Fruit fly (Drosophila melanogaster) whole organism, embryonic: ENCODE measurements around the gene smash.

Source experiments
- Antp ChIP-seq: fragments of 200-800 bp; sonication (Bioruptor generic); optimal IDR thresholded peaks from 3 replicates; lab custom pipeline; 2016; ENCODE audit warnings: missing biosample characterization, missing genetic modification characterization
- B-H2 ChIP-seq: fragments of 200-800 bp; sonication (Bioruptor generic); optimal IDR thresholded peaks from 2 replicates; lab custom pipeline; 2018; ENCODE audit warnings: missing biosample characterization, mild to moderate bottlenecking, missing genetic modification characterization
- Blimp-1 ChIP-seq: fragments of 200-800 bp; sonication (Bioruptor generic); optimal IDR thresholded peaks from 3 replicates; lab custom pipeline; 2018; ENCODE audit warnings: missing biosample characterization, missing genetic modification characterization, mild to moderate bottlenecking, moderate library complexity, missing genetic modification reagents
- CG10147 ChIP-seq: fragments of 200-800 bp; sonication (Bioruptor generic); optimal IDR thresholded peaks from 2 replicates; lab custom pipeline; 2019; ENCODE audit warnings: missing biosample characterization, mild to moderate bottlenecking, missing genetic modification characterization, moderate library complexity
- CG11695 ChIP-seq: fragments of 200-800 bp; sonication (Bioruptor generic); IDR thresholded peaks from 3 replicates; pipeline ENCODE4 v1.3.6; 2022; ENCODE audit warnings: missing biosample characterization, missing genetic modification characterization
- CG12659 ChIP-seq: fragments of 200-800 bp; sonication (Bioruptor generic); optimal IDR thresholded peaks from 3 replicates; lab custom pipeline; 2017; ENCODE audit warnings: mild to moderate bottlenecking, missing biosample characterization, missing genetic modification reagents, missing genetic modification characterization
- CG12942 ChIP-seq: fragments of 200-800 bp; sonication (Bioruptor generic); optimal IDR thresholded peaks from 3 replicates; lab custom pipeline; 2016; ENCODE audit warnings: missing biosample characterization, missing genetic modification characterization
- CG16863 ChIP-seq: fragments of 200-800 bp; sonication (Bioruptor generic); optimal IDR thresholded peaks from 3 replicates; lab custom pipeline; 2016; ENCODE audit warnings: missing biosample characterization, missing genetic modification characterization
- CG2116 ChIP-seq: fragments of 200-800 bp; sonication (Bioruptor generic); optimal IDR thresholded peaks from 3 replicates; lab custom pipeline; 2018; ENCODE audit warnings: missing biosample characterization, mild to moderate bottlenecking, missing genetic modification characterization
- CG2129 ChIP-seq: fragments of 200-800 bp; sonication (Bioruptor generic); IDR thresholded peaks from 2 replicates; pipeline ENCODE4 v1.3.6; 2022; ENCODE audit warnings: missing biosample characterization, missing genetic modification characterization; ENCODE audit not compliant: partially characterized antibody
- CG2712 ChIP-seq: fragments of 200-800 bp; optimal IDR thresholded peaks from 3 replicates; lab custom pipeline; 2019; ENCODE audit warnings: missing biosample characterization, mild to moderate bottlenecking, missing genetic modification characterization, moderate library complexity
- CG30403 ChIP-seq: fragments of 200-800 bp; sonication (Bioruptor generic); optimal IDR thresholded peaks from 3 replicates; lab custom pipeline; 2016; ENCODE audit warnings: missing biosample characterization, missing genetic modification characterization
- CG32532 ChIP-seq: fragments of 200-800 bp; sonication (Bioruptor generic); IDR thresholded peaks from 2 replicates; pipeline ENCODE4 v1.3.6; 2022; ENCODE audit warnings: missing biosample characterization, missing genetic modification characterization
- CG33557 ChIP-seq: fragments of 200-800 bp; sonication (Bioruptor generic); optimal IDR thresholded peaks from 2 replicates; lab custom pipeline; 2019; ENCODE audit warnings: missing biosample characterization, mild to moderate bottlenecking, missing genetic modification characterization, moderate library complexity
- CG42726 ChIP-seq: fragments of 200-800 bp; sonication (Bioruptor generic); IDR thresholded peaks from 2 replicates; pipeline ENCODE4 v1.3.6; 2022; ENCODE audit warnings: missing biosample characterization, missing genetic modification characterization; ENCODE audit not compliant: partially characterized antibody
- CG4404 ChIP-seq: fragments of 200-800 bp; sonication (Bioruptor generic); IDR thresholded peaks from 2 replicates; pipeline ENCODE4 v1.3.6; 2022; ENCODE audit warnings: missing biosample characterization, missing genetic modification characterization
- CG4730 ChIP-seq: fragments of 200-800 bp; sonication (Bioruptor generic); IDR thresholded peaks from 2 replicates; pipeline ENCODE4 v1.3.6; 2022; ENCODE audit warnings: missing biosample characterization, missing genetic modification characterization
- CG6683 ChIP-seq: fragments of 200-800 bp; sonication (Bioruptor generic); optimal IDR thresholded peaks from 2 replicates; lab custom pipeline; 2017; ENCODE audit warnings: missing biosample characterization, mild to moderate bottlenecking, missing genetic modification characterization, missing genetic modification reagents
- CG7372 ChIP-seq: fragments of 200-800 bp; sonication (Bioruptor generic); IDR thresholded peaks from 2 replicates; pipeline ENCODE4 v1.3.6; 2022; ENCODE audit warnings: missing biosample characterization, missing genetic modification characterization
- CG7745 ChIP-seq: fragments of 200-800 bp; sonication (Bioruptor generic); optimal IDR thresholded peaks from 2 replicates; lab custom pipeline; 2018; ENCODE audit warnings: missing biosample characterization, mild to moderate bottlenecking, missing genetic modification characterization, moderate library complexity
- CG8388 ChIP-seq: fragments of 200-800 bp; sonication (Bioruptor generic); optimal IDR thresholded peaks from 2 replicates; lab custom pipeline; 2019; ENCODE audit warnings: missing biosample characterization, mild to moderate bottlenecking, missing genetic modification characterization, moderate library complexity
- CG9876 ChIP-seq: fragments of 200-800 bp; sonication (Bioruptor generic); optimal IDR thresholded peaks from 2 replicates; lab custom pipeline; 2016; ENCODE audit warnings: missing biosample characterization, missing genetic modification characterization
- CTCF ChIP-seq: fragments of 200-800 bp; sonication (Bioruptor generic); optimal IDR thresholded peaks from 2 replicates; lab custom pipeline; 2017; ENCODE audit warnings: missing biosample characterization, mild to moderate bottlenecking, missing genetic modification characterization, moderate library complexity
- HHEX ChIP-seq: fragments of 200-800 bp; sonication (Bioruptor generic); optimal IDR thresholded peaks from 3 replicates; lab custom pipeline; 2017; ENCODE audit warnings: missing biosample characterization, mild to moderate bottlenecking, missing genetic modification characterization, missing genetic modification reagents
- Hr39 ChIP-seq: fragments of >200 bp; optimal IDR thresholded peaks from 2 replicates; lab custom pipeline; 2017
- MBD-R2 ChIP-seq: fragments of 200-800 bp; sonication (Bioruptor generic); IDR thresholded peaks from 2 replicates; pipeline ENCODE4 v1.3.6; 2022; ENCODE audit warnings: missing biosample characterization, missing genetic modification characterization
- Med ChIP-seq: fragments of 200-800 bp; sonication (Bioruptor generic); peaks from one replicate; lab custom pipeline; 2016; ENCODE audit warnings: missing biosample characterization, missing genetic modification characterization, mild to moderate bottlenecking, inconsistent platforms, moderate library complexity
- Mrtf ChIP-seq: fragments of 200-800 bp; sonication (Bioruptor generic); IDR thresholded peaks from 3 replicates; pipeline ENCODE4 v1.3.6; 2022; ENCODE audit warnings: missing biosample characterization, missing genetic modification characterization
- Neu2 ChIP-seq: fragments of 200-800 bp; sonication (Bioruptor generic); optimal IDR thresholded peaks from 3 replicates; lab custom pipeline; 2016; ENCODE audit warnings: missing biosample characterization, missing genetic modification characterization, borderline replicate concordance
- Ssrp ChIP-seq: fragments of 200-800 bp; sonication (Bioruptor generic); optimal IDR thresholded peaks from 2 replicates; lab custom pipeline; 2018; ENCODE audit warnings: missing biosample characterization, mild to moderate bottlenecking, missing genetic modification characterization, moderate library complexity
- Stat92E ChIP-seq, 3 experiments: fragments of >200 bp in 2 of 3; fragments of 200-800 bp in 1 of 3; sonication (Bioruptor generic) in 1 of 3; optimal IDR thresholded peaks; 2 replicates each; lab custom pipeline; 2017 to 2019; ENCODE audit warnings: missing biosample characterization in 3 of 3, missing genetic modification characterization in 3 of 3, mild to moderate bottlenecking in 1 of 3, moderate library complexity in 1 of 3
- bbx ChIP-seq: fragments of 200-800 bp; sonication (Bioruptor generic); IDR thresholded peaks from 2 replicates; pipeline ENCODE4 v1.3.6; 2022; ENCODE audit warnings: missing biosample characterization, missing genetic modification characterization; ENCODE audit not compliant: partially characterized antibody
- cas ChIP-seq: fragments of 200-800 bp; sonication (Bioruptor generic); IDR thresholded peaks from 2 replicates; pipeline ENCODE4 v1.3.6; 2022; ENCODE audit warnings: missing biosample characterization, missing genetic modification characterization
- cwo ChIP-seq: fragments of 200-800 bp; sonication (Bioruptor generic); optimal IDR thresholded peaks from 3 replicates; lab custom pipeline; 2017; ENCODE audit warnings: missing biosample characterization, missing genetic modification characterization, mild to moderate bottlenecking, moderate library complexity, missing genetic modification reagents
- dm ChIP-seq: fragments of 200-800 bp; sonication (Bioruptor generic); optimal IDR thresholded peaks from 3 replicates; lab custom pipeline; 2016; ENCODE audit warnings: missing biosample characterization, missing genetic modification characterization
- ewg ChIP-seq: fragments of 200-800 bp; sonication (Bioruptor generic); optimal IDR thresholded peaks from 3 replicates; lab custom pipeline; 2017; ENCODE audit warnings: mild to moderate bottlenecking, missing biosample characterization, missing genetic modification reagents, missing genetic modification characterization
- eyg ChIP-seq: fragments of 200-800 bp; sonication (Bioruptor generic); optimal IDR thresholded peaks from 3 replicates; lab custom pipeline; 2016; ENCODE audit warnings: missing biosample characterization, missing genetic modification characterization
- gem ChIP-seq: fragments of 200-800 bp; sonication (Bioruptor generic); optimal IDR thresholded peaks from 2 replicates; lab custom pipeline; 2019; ENCODE audit warnings: missing biosample characterization, mild to moderate bottlenecking, missing genetic modification characterization, moderate library complexity
- grau ChIP-seq: fragments of 200-800 bp; optimal IDR thresholded peaks from 3 replicates; lab custom pipeline; 2019; ENCODE audit warnings: missing biosample characterization, mild to moderate bottlenecking, missing genetic modification characterization, moderate library complexity
- gsb-n ChIP-seq: fragments of 200-800 bp; sonication (Bioruptor generic); optimal IDR thresholded peaks from 3 replicates; lab custom pipeline; 2018; ENCODE audit warnings: missing biosample characterization, mild to moderate bottlenecking, missing genetic modification characterization
- lov ChIP-seq, 2 experiments: fragments of 200-800 bp in 1 of 2; fragments of >200 bp in 1 of 2; sonication (Bioruptor generic) in 1 of 2; IDR thresholded peaks in 1 of 2; optimal IDR thresholded peaks in 1 of 2; 2 replicates in 1 of 2; 3 replicates in 1 of 2; pipeline versions ENCODE4 v1.3.6 to Lab custom; 2017 to 2022; ENCODE audit warnings: missing biosample characterization in 1 of 2, missing genetic modification characterization in 1 of 2
- mirr ChIP-seq: fragments of 200-800 bp; sonication (Bioruptor generic); optimal IDR thresholded peaks from 3 replicates; lab custom pipeline; 2018; ENCODE audit warnings: missing biosample characterization, mild to moderate bottlenecking, missing genetic modification characterization
- run ChIP-seq: fragments of 200-800 bp; sonication (Bioruptor generic); optimal IDR thresholded peaks from 3 replicates; lab custom pipeline; 2018; ENCODE audit warnings: missing biosample characterization, mild to moderate bottlenecking, missing genetic modification characterization
- schlank ChIP-seq: fragments of 200-800 bp; sonication (Bioruptor generic); optimal IDR thresholded peaks from 2 replicates; lab custom pipeline; 2018; ENCODE audit warnings: missing biosample characterization, mild to moderate bottlenecking, missing genetic modification characterization
- sd ChIP-seq: fragments of 200-800 bp; sonication (Bioruptor generic); optimal IDR thresholded peaks from 3 replicates; lab custom pipeline; 2018; ENCODE audit warnings: missing biosample characterization, mild to moderate bottlenecking, missing genetic modification characterization, moderate library complexity
- sim ChIP-seq: fragments of 200-800 bp; sonication (Bioruptor generic); IDR thresholded peaks from 2 replicates; pipeline ENCODE4 v1.3.6; 2022; ENCODE audit warnings: missing biosample characterization, missing genetic modification characterization
- sob ChIP-seq: fragments of 200-800 bp; sonication (Bioruptor generic); IDR thresholded peaks from 2 replicates; pipeline ENCODE4 v1.3.6; 2022; ENCODE audit warnings: missing biosample characterization, missing genetic modification characterization
- sqz ChIP-seq: fragments of 200-800 bp; sonication (Bioruptor generic); optimal IDR thresholded peaks from 3 replicates; lab custom pipeline; 2018; ENCODE audit warnings: missing biosample characterization, mild to moderate bottlenecking, missing genetic modification characterization
- stwl ChIP-seq: fragments of 200-800 bp; sonication (Bioruptor generic); optimal IDR thresholded peaks from 3 replicates; lab custom pipeline; 2018; ENCODE audit warnings: missing biosample characterization, mild to moderate bottlenecking, missing genetic modification characterization, moderate library complexity

The smash gene

DNA sequence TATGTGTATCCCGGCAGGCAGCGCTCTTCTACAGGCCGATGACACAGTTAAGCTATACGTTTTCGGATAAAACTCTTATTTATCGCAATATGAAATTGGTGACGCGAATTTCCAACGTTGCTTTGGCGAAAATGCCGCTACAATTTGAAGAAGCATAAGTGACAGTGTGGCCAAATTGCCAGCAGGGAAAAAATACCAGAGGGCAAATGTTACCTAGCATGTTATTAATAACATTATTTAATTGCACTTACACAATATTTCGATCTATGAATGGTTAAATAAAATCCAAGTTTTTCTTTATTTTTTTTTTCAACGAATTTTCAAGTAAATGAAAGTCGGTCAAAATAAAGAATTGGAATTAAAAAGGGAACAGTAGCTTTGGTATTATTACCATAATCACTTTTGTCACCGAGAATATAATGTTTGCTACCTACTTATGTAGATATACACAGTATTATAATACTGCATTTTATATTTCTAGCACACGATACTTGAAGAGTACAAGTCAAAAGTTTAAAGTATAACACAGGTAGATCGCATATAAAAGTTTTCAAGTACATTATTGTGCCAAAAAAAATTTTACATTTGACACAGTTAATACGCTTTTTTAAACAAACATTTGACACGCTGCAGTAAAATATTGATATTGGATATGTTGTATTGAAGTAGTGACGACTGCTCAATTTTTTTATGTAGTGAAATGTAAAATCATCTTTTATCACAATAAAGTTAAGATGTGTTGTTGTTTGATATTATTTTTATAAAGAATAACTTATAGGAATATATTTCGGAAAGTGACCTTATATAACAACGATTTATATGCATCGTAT, 89.7 kb downstream of the smash start, which contains the start of gene tacc (continued):
- no peak for TF ChIP-seq Neu2 (GFP tag; lab: Kevin White, UChicago)
- TF ChIP-seq CG12659, result peak; percentile 28
- peak; percentile 47 for TF ChIP-seq stwl (tag; lab: Kevin White, UChicago)
- TF ChIP-seq sqz (GFP tag; lab: Kevin White, UChicago), result no peak
- TF ChIP-seq lov (optimal IDR thresholded peaks at IDR 0.05; lab: Kevin White, UChicago), result no peak
- no peak for TF ChIP-seq lov (GFP tag; IDR thresholded peaks at IDR 0.05; lab: Robert Waterston, UW)
- no peak for TF ChIP-seq mirr (GFP tag; lab: Kevin White, UChicago)
- TF ChIP-seq CG9876 (GFP tag; lab: Kevin White, UChicago), result no peak
- no peak for TF ChIP-seq gem (tag; lab: Kevin White, UChicago)
- no peak for TF ChIP-seq Blimp-1
- TF ChIP-seq CG33557, result no peak
- no peak for TF ChIP-seq bbx
- no peak for TF ChIP-seq Ssrp (tag; lab: Kevin White, UChicago)
- TF ChIP-seq CG16863 (GFP tag; lab: Kevin White, UChicago), result no peak
- TF ChIP-seq run (tag; lab: Kevin White, UChicago), result no peak
- no peak for TF ChIP-seq cas (GFP tag; lab: Robert Waterston, UW)
- TF ChIP-seq MBD-R2 (GFP tag; lab: Robert Waterston, UW), result peak; percentile 23; the same call in 1 of the 2 replicates
- no peak for TF ChIP-seq CG30403
- no peak for TF ChIP-seq CG7372 (GFP tag; lab: Robert Waterston, UW)
- TF ChIP-seq CG10147 (GFP tag; lab: Kevin White, UChicago), result no peak
- TF ChIP-seq Mrtf, result no peak
- TF ChIP-seq CG11695 (GFP tag; lab: Robert Waterston, UW), result no peak
- TF ChIP-seq sim (GFP tag; lab: Robert Waterston, UW), result no peak
- TF ChIP-seq CG2129 (GFP tag; lab: Robert Waterston, UW), result no peak
- TF ChIP-seq CG6683 (GFP tag; lab: Kevin White, UChicago), result no peak
- TF ChIP-seq schlank (tag; lab: Kevin White, UChicago), result no peak
- TF ChIP-seq sd (tag; lab: Kevin White, UChicago), result no peak
- TF ChIP-seq CG32532 (GFP tag; lab: Robert Waterston, UW), result no peak
- TF ChIP-seq CG2116 (GFP tag; lab: Kevin White, UChicago), result peak; percentile 33
- TF ChIP-seq CG4404 (GFP tag; lab: Robert Waterston, UW), result no peak
- no peak for TF ChIP-seq CG8388 (GFP tag; lab: Kevin White, UChicago)
- no peak for TF ChIP-seq cwo (GFP tag; lab: Kevin White, UChicago)
- TF ChIP-seq gsb-n (tag; lab: Kevin White, UChicago), result no peak
- no peak for TF ChIP-seq CG12942 (GFP tag; lab: Kevin White, UChicago)
- no peak for TF ChIP-seq CG7745 (tag; lab: Kevin White, UChicago)
- TF ChIP-seq dm (GFP tag; lab: Kevin White, UChicago), result no peak
- TF ChIP-seq sob, result no peak
- TF ChIP-seq grau (tag; lab: Kevin White, UChicago), result no peak
- no peak for TF ChIP-seq HHEX
- peak; percentile 79 for TF ChIP-seq Med (GFP tag; lab: Kevin White, UChicago)
- TF ChIP-seq Hr39, result no peak
- no peak for TF ChIP-seq eyg (GFP tag; lab: Kevin White, UChicago)
- no peak for TF ChIP-seq B-H2 (GFP tag; lab: Kevin White, UChicago)
- no peak for TF ChIP-seq Antp (GFP tag; lab: Kevin White, UChicago)
- TF ChIP-seq CG4730 (GFP tag; lab: Robert Waterston, UW), result no peak
- no peak for TF ChIP-seq CG2712 (tag; lab: Kevin White, UChicago)
- 0 out of 2 replicates have a peak, but pooled peaks have one; percentile 14 for TF ChIP-seq CG42726 (GFP tag; lab: Robert Waterston, UW)
- TF ChIP-seq ewg (GFP tag; lab: Kevin White, UChicago), result no peak
- TF ChIP-seq CTCF (GFP tag; lab: Kevin White, UChicago), result peak; percentile 81
- TF ChIP-seq Stat92E (GFP tag; optimal IDR thresholded peaks at IDR 0.05; lab: Kevin White, UChicago), result no peak
